Fruit fly (Drosophila melanogaster): ENCODE results near the gene mRpL9.

The mRpL9 gene

DNA sequence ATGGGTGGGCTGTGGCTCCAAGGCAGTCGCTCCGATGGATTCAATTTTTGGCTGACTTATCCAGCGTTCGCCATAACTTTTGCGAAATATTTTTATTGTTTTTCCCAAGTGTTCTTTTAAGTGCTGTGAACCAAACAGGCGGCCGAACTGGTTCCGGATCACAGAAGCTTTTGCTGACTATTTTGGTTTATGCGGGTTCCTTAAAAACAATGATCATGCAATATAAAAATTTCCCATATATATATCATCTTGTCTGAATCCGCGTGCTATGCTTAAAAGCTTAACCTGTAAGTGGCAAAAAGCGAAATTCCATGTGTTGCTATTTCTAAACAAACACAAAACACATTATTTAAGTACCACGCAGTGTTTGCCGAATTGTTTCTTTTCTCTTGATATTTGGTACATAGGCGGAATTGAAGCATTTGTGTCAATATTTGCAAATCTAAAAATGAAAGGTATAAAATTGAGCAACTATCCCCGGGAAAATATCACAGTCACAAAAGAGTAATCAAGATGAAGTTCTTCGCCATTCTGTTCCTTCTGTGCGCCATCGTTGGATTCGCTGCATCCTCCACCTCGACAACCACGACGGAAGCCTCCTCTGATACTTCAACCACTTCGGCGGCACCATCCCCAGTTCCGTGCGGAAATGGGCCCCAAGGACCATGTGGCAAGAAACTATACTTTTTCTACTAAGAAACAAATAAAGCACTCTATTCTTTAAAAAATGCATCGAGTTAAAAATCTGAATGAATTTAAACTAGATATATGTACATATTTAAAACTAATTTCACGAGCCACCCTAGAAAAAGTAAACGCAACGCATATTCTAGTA lies 10.4 kb upstream of the mRpL9 start, which contains the start of the genes CG6276 and CG44040 (continued):
- TF ChIP-seq lilli (GFP tag; optimal IDR thresholded peaks at IDR 0.05) (peak; percentile 64), Dbx (GFP tag; IDR thresholded peaks at IDR 0.05) (peak; percentile 40; the same call in 1 of the 3 replicates), CG4424 (GFP tag; optimal IDR thresholded peaks at IDR 0.05) (peak; percentile 40), CG32532 (GFP tag; IDR thresholded peaks at IDR 0.05) (peak; percentile 68), CG6813 (GFP tag; optimal IDR thresholded peaks at IDR 0.05) (peak; percentile 36), sens (GFP tag) (peak; percentile 88), CG10654 (GFP tag; optimal IDR thresholded peaks at IDR 0.05) (peak; percentile 23), CG17359 (tag; optimal IDR thresholded peaks at IDR 0.05) (peak; percentile 22), prd (optimal IDR thresholded peaks at IDR 0.05) (no peak), prd (GFP tag; IDR thresholded peaks at IDR 0.05) (peak; percentile 32; the same call in 1 of the 3 replicates), NfI (GFP tag; optimal IDR thresholded peaks at IDR 0.05) (peak; percentile 44), CG2875 (GFP tag; optimal IDR thresholded peaks at IDR 0.05) (peak; percentile 14), gro (GFP tag; optimal IDR thresholded peaks at IDR 0.05) (peak; percentile 37), CG4404 (GFP tag; IDR thresholded peaks at IDR 0.05) (peak; percentile 34; the same call in 1 of the 2 replicates), CG14441 (GFP tag; IDR thresholded peaks at IDR 0.05) (peak; percentile 59), CG8290 (GFP tag; optimal IDR thresholded peaks at IDR 0.05) (no peak), CG8290 (tag; optimal IDR thresholded peaks at IDR 0.05) (peak; percentile 24 to 69), CG7556 (GFP tag; optimal IDR thresholded peaks at IDR 0.05) (peak; percentile 40), H15 (GFP tag; IDR thresholded peaks at IDR 0.05) (0 out of 3 replicates have a peak, but pooled peaks have one; percentile 41), insv (GFP tag; optimal IDR thresholded peaks at IDR 0.05) (peak in 1 of 2 experiments; percentile 3), disco-r (GFP tag; optimal IDR thresholded peaks at IDR 0.05) (peak; percentile 5), chinmo (GFP tag; IDR thresholded peaks at IDR 0.05; ENCODE audit: partially characterized antibody) (no peak), CG13894 (tag; optimal IDR thresholded peaks at IDR 0.05) (peak; percentile 20), Fer3 (tag; optimal IDR thresholded peaks at IDR 0.05) (peak; percentile 61), Antp (GFP tag; optimal IDR thresholded peaks at IDR 0.05) (peak; percentile 32), CG18619 (GFP tag; optimal IDR thresholded peaks at IDR 0.05) (peak; percentile 30), en (GFP tag; optimal IDR thresholded peaks at IDR 0.05) (peak; percentile 16), gem (tag; optimal IDR thresholded peaks at IDR 0.05) (peak; percentile 64), CG4730 (GFP tag; IDR thresholded peaks at IDR 0.05) (no peak), CG15514 (GFP tag; optimal IDR thresholded peaks at IDR 0.05) (peak; percentile 99), esg (GFP tag; conservative IDR thresholded peaks at IDR 0.05) (peak; percentile 22; the same call in 1 of the 2 replicates), az2 (GFP tag; optimal IDR thresholded peaks at IDR 0.05) (peak; percentile 27), Atf-2 (GFP tag; optimal IDR thresholded peaks at IDR 0.05) (no peak), Mrtf (GFP tag; IDR thresholded peaks at IDR 0.05) (peak; percentile 39; the same call in 1 of the 3 replicates), aop (GFP tag; IDR thresholded peaks at IDR 0.05) (peak; percentile 23; the same call in 1 of the 2 replicates), so (GFP tag; IDR thresholded peaks at IDR 0.05) (no peak), CG3281 (GFP tag; optimal IDR thresholded peaks at IDR 0.05) (peak; percentile 70), PHDP (tag; optimal IDR thresholded peaks at IDR 0.05) (peak; percentile 27), CG31441 (GFP tag; IDR thresholded peaks at IDR 0.05) (peak; percentile 39), gsb-n (tag; optimal IDR thresholded peaks at IDR 0.05) (peak; percentile 2), CHES-1-like (GFP tag; optimal IDR thresholded peaks at IDR 0.05) (peak; percentile 30), Eip74EF (GFP tag; optimal IDR thresholded peaks at IDR 0.05) (no peak), CG9817 (tag; optimal IDR thresholded peaks at IDR 0.05) (peak; percentile 42), CG14014 (GFP tag; IDR thresholded peaks at IDR 0.05) (peak; percentile 54; the same call in 1 of the 2 replicates), Side (GFP tag; optimal IDR thresholded peaks at IDR 0.05) (peak; percentile 6), Adf1 (GFP tag; IDR thresholded peaks at IDR 0.05) (0 out of 2 replicates have a peak, but pooled peaks have one; percentile 23), CG12744 (GFP tag; optimal IDR thresholded peaks at IDR 0.05) (peak; percentile 34), CG11456 (GFP tag; IDR thresholded peaks at IDR 0.05) (no peak), Hr51 (GFP tag; optimal IDR thresholded peaks at IDR 0.05) (peak in 1 of 2 experiments; percentile 57)
